Fruit fly (Drosophila melanogaster) whole organism, pupa: ENCODE measurements around the gene Kdm5.

Source experiments
- CG10348 ChIP-seq: fragments of 200-800 bp; sonication (Bioruptor generic); IDR thresholded peaks from 2 replicates; pipeline ENCODE4 v1.3.6; 2022; ENCODE audit warnings: missing biosample characterization, missing genetic modification characterization
- CG12605 ChIP-seq: fragments of 200-800 bp; sonication (Bioruptor generic); IDR thresholded peaks from 2 replicates; pipeline ENCODE4 v1.3.6; 2022; ENCODE audit warnings: missing biosample characterization, missing genetic modification characterization
- CG13204 ChIP-seq: fragments of 200-800 bp; sonication (Bioruptor generic); optimal IDR thresholded peaks from 2 replicates; lab custom pipeline; 2018; ENCODE audit warnings: missing biosample characterization, mild to moderate bottlenecking, missing genetic modification characterization, moderate library complexity
- CG14655 ChIP-seq: fragments of 200-800 bp; sonication (Bioruptor generic); optimal IDR thresholded peaks from 3 replicates; lab custom pipeline; 2017; ENCODE audit warnings: mild to moderate bottlenecking, missing biosample characterization, missing genetic modification reagents, missing genetic modification characterization
- CG15710 ChIP-seq: fragments of 200-800 bp; sonication (Bioruptor generic); optimal IDR thresholded peaks from 2 replicates; lab custom pipeline; 2018; ENCODE audit warnings: missing biosample characterization, mild to moderate bottlenecking, missing genetic modification characterization, moderate library complexity
- CG17806 ChIP-seq: fragments of 200-800 bp; sonication (Bioruptor generic); optimal IDR thresholded peaks from 2 replicates; lab custom pipeline; 2018; ENCODE audit warnings: missing biosample characterization, mild to moderate bottlenecking, missing genetic modification characterization, moderate library complexity
- CG32121 ChIP-seq: fragments of 200-800 bp; sonication (Bioruptor generic); IDR thresholded peaks from 2 replicates; pipeline ENCODE4 v1.3.6; 2022; ENCODE audit warnings: missing biosample characterization, missing genetic modification characterization
- CG34367 ChIP-seq: fragments of 200-800 bp; sonication (Bioruptor generic); optimal IDR thresholded peaks from 2 replicates; lab custom pipeline; 2018; ENCODE audit warnings: missing biosample characterization, mild to moderate bottlenecking, missing genetic modification characterization
- CG4496 ChIP-seq: fragments of 200-800 bp; sonication (Bioruptor generic); IDR thresholded peaks from 3 replicates; pipeline ENCODE4 v1.3.6; 2022; ENCODE audit warnings: missing biosample characterization, missing genetic modification characterization
- CG8159 ChIP-seq: fragments of 200-800 bp; sonication (Bioruptor generic); optimal IDR thresholded peaks from 3 replicates; lab custom pipeline; 2018; ENCODE audit warnings: missing biosample characterization, mild to moderate bottlenecking, missing genetic modification characterization, moderate library complexity
- CG8301 ChIP-seq: fragments of 200-800 bp; sonication (Bioruptor generic); optimal IDR thresholded peaks from 2 replicates; lab custom pipeline; 2018; ENCODE audit warnings: missing biosample characterization, mild to moderate bottlenecking, missing genetic modification characterization
- CG9948 ChIP-seq: fragments of 200-800 bp; sonication (Bioruptor generic); optimal IDR thresholded peaks from 2 replicates; lab custom pipeline; 2018; ENCODE audit warnings: missing biosample characterization, mild to moderate bottlenecking, missing genetic modification characterization, moderate library complexity
- D1 ChIP-seq: fragments of 200-800 bp; sonication (Bioruptor generic); optimal IDR thresholded peaks from 2 replicates; lab custom pipeline; 2018; ENCODE audit warnings: missing biosample characterization, mild to moderate bottlenecking, missing genetic modification characterization, moderate library complexity
- EcR ChIP-seq: fragments of 200-800 bp; sonication (Bioruptor generic); optimal IDR thresholded peaks from 3 replicates; lab custom pipeline; 2019; ENCODE audit warnings: missing biosample characterization, missing genetic modification characterization, mild to moderate bottlenecking, moderate library complexity, missing genetic modification reagents
- Ets98B ChIP-seq: fragments of 200-800 bp; sonication (Bioruptor generic); IDR thresholded peaks from 2 replicates; pipeline ENCODE4 v1.3.6; 2022; ENCODE audit warnings: missing biosample characterization, missing genetic modification characterization
- Pif1A ChIP-seq: fragments of 200-800 bp; sonication (Bioruptor generic); optimal IDR thresholded peaks from 3 replicates; lab custom pipeline; 2016; ENCODE audit warnings: missing biosample characterization, missing genetic modification characterization
- Pif1B ChIP-seq: fragments of 200-800 bp; sonication (Bioruptor generic); optimal IDR thresholded peaks from 3 replicates; lab custom pipeline; 2016; ENCODE audit warnings: missing biosample characterization, missing genetic modification characterization
- Snoo ChIP-seq: fragments of 200-800 bp; sonication (Bioruptor generic); optimal IDR thresholded peaks from 3 replicates; lab custom pipeline; 2017; ENCODE audit warnings: missing biosample characterization, mild to moderate bottlenecking, missing genetic modification characterization, inconsistent platforms
- fd96Ca ChIP-seq: fragments of 200-800 bp; sonication (Bioruptor generic); IDR thresholded peaks from 3 replicates; pipeline ENCODE4 v1.3.6; 2022; ENCODE audit warnings: missing biosample characterization, missing genetic modification characterization
- gl ChIP-seq: fragments of 200-800 bp; sonication (Bioruptor generic); optimal IDR thresholded peaks from 2 replicates; lab custom pipeline; 2018; ENCODE audit warnings: missing biosample characterization, mild to moderate bottlenecking, missing genetic modification characterization
- rn ChIP-seq: fragments of 200-800 bp; sonication (Bioruptor generic); IDR thresholded peaks from 2 replicates; pipeline ENCODE4 v1.3.6; 2022; ENCODE audit warnings: missing biosample characterization, missing genetic modification characterization

Kdm5 gene

DNA sequence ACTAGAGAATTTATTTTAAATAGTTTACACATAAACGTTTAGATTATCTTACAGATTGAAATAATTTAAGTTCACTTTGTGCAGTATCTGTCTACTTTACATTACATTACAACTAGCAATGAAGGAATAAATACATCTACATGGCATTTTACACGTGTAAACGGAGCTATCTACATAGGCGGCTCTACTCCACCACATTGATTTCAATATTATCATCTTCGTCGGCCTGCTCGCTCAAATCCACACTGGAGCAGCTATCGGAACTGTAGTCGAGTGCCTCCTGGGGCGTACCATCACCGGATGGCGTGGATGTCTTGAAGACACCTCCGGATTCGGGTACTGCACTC, 13.7 kb upstream of the Kdm5 start:
- TF ChIP-seq CG9948 (tag; lab: Kevin White, UChicago) (no peak), CG13204 (GFP tag; lab: Kevin White, UChicago) (no peak), gl (tag; lab: Kevin White, UChicago) (no peak), Ets98B (GFP tag; lab: Robert Waterston, UW) (no peak), rn (no peak), Pif1A (GFP tag; lab: Kevin White, UChicago) (no peak), CG32121 (GFP tag; lab: Robert Waterston, UW) (no peak), Snoo (no peak), CG15710 (tag; lab: Kevin White, UChicago) (no peak), EcR (GFP tag; lab: Kevin White, UChicago) (no peak), Pif1B (GFP tag; lab: Kevin White, UChicago) (no peak), D1 (no peak), CG17806 (no peak), CG34367 (no peak)

DNA sequence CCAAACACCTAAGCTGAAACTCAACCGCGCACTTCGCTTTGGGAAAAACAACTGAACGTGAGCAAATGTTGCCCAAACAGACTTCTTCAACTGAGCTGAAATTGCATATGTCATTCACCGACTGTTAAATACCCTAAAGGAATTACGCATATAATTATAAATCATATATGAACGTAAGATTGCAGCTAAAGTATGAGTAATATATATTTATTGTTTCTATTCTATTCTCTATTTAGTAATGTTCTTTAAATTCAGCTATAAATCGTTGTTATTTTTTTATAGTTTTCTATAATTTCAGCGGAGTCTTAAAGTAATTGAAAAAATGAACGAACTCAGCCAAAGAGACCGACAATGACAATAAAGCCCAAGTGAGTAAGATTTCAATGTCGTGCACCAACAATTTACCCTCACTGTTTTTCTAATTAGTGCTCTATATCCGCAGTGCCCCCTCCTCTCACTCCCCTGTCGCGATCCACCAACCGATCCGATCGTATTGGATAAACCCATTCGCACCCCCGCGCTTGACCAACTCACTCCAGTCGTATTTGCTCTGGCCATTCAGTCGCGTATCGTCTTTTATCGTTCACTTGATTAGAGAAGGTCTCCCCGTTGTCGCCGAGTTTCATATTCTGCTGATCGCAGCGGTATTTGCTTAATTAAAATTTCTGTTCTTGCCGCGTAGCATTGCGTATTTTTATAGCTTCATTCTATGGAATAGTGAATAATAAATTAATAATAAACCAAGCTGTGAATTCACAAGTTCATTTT, 13.2 kb upstream of the Kdm5 start, which contains the start of gene CG9098:
CG9098 (minus strand) TSS at position 36 of the 768 bp plus-strand sequence.
- TF ChIP-seq CG17806 = no peak
- TF ChIP-seq Ets98B (GFP tag; lab: Robert Waterston, UW) = no peak
- TF ChIP-seq Pif1B (GFP tag; lab: Kevin White, UChicago) = no peak
- TF ChIP-seq rn = no peak
- no peak for TF ChIP-seq CG4496 (GFP tag; lab: Robert Waterston, UW)
- no peak for TF ChIP-seq gl (tag; lab: Kevin White, UChicago)
- no peak for TF ChIP-seq CG14655 (GFP tag; lab: Kevin White, UChicago)

DNA sequence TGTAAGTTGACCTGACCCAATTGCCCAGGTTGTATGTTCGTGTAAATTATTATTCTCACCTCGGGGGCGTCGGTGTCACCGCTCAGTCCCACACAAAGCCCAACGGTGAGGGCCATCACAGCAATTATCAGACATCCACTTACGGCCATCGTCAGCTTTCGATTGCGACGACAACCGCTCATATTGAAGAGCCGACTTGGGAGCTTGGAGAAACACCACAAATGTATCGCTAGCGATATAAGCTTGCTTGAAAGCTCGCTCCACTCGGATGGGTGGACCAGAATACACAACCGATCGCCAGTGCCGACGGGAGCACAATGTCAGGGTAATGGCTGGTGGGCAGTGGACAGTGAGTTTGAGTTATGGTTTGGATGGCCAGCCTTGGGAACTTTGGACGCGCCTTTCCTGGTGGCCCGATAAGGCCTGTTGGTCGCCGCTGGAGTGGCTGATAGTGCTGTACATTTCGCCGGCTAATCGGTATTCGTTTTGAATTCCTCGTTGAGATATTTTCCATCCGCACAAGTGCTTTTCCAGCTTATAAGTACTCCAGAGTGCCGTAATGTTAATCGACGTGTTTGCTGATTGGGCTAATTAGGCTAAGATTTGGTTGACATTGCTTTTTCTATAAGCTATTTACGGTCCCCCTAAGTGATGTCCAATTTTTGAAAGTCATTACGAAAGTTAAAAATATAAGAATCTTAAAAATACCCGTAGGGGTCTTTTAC, 7.4 kb upstream of the Kdm5 start, which contains the start of gene Gal:
Gal (minus strand) TSS at position 320 of the 725 bp plus-strand sequence.
- no peak for TF ChIP-seq EcR (GFP tag; lab: Kevin White, UChicago)
- TF ChIP-seq CG8159 (tag; lab: Kevin White, UChicago) = peak; percentile 64
- TF ChIP-seq Ets98B (GFP tag; lab: Robert Waterston, UW) = peak; percentile 9; the same call in 1 of the 2 replicates
- TF ChIP-seq rn = no peak
- 0 out of 3 replicates have a peak, but pooled peaks have one; percentile 31 for TF ChIP-seq fd96Ca
- TF ChIP-seq Snoo = no peak

dm6 chr2L:6000065-6000464, 764 bp upstream of the Kdm5 start, which contains the start of gene Tsp26A:
Gene Tsp26A, plus strand, starts transcription at chr2L:6000228.
- TF ChIP-seq CG8159 (tag; lab: Kevin White, UChicago) (no peak), fd96Ca (no peak), Ets98B (GFP tag; lab: Robert Waterston, UW) (no peak), Pif1A (GFP tag; lab: Kevin White, UChicago) (no peak), CG12605 (GFP tag; lab: Robert Waterston, UW) (no peak), CG32121 (GFP tag; lab: Robert Waterston, UW) (no peak), Snoo (no peak), CG17806 (no peak), CG13204 (GFP tag; lab: Kevin White, UChicago) (no peak), CG10348 (GFP tag; lab: Robert Waterston, UW) (no peak), D1 (no peak), CG14655 (GFP tag; lab: Kevin White, UChicago) (no peak), Pif1B (GFP tag; lab: Kevin White, UChicago) (no peak), rn (no peak), EcR (GFP tag; lab: Kevin White, UChicago) (no peak), CG8301 (tag; lab: Kevin White, UChicago) (no peak), CG34367 (no peak)

DNA sequence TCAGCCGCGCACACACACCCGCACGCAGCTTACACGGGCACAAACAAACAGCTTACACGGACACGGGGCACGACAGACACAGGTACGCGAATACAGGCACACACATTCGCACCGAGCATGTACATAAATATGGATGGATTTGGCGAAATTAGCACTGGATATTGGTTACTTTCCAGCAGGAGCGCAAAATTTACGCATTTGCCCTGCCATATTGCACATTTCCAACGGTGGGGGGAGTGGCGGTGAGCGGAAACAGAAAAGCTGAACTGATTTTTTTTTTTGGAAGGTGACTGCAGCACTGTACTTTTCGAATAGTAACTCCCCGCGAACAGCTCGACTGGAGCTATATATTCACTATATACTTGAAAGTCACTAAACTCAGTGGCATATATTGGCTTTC, 918 bp downstream of the Kdm5 start:
- no peak for TF ChIP-seq CG10348 (GFP tag; lab: Robert Waterston, UW)
- TF ChIP-seq CG8159 (tag; lab: Kevin White, UChicago) = no peak
- no peak for TF ChIP-seq CG15710 (tag; lab: Kevin White, UChicago)
- no peak for TF ChIP-seq gl (tag; lab: Kevin White, UChicago)
- TF ChIP-seq Ets98B (GFP tag; lab: Robert Waterston, UW) = no peak
- TF ChIP-seq rn = no peak
- no peak for TF ChIP-seq CG34367
- 0 out of 3 replicates have a peak, but pooled peaks have one; percentile 3 for TF ChIP-seq CG4496 (GFP tag; lab: Robert Waterston, UW)
- no peak for TF ChIP-seq Pif1A (GFP tag; lab: Kevin White, UChicago)

DNA sequence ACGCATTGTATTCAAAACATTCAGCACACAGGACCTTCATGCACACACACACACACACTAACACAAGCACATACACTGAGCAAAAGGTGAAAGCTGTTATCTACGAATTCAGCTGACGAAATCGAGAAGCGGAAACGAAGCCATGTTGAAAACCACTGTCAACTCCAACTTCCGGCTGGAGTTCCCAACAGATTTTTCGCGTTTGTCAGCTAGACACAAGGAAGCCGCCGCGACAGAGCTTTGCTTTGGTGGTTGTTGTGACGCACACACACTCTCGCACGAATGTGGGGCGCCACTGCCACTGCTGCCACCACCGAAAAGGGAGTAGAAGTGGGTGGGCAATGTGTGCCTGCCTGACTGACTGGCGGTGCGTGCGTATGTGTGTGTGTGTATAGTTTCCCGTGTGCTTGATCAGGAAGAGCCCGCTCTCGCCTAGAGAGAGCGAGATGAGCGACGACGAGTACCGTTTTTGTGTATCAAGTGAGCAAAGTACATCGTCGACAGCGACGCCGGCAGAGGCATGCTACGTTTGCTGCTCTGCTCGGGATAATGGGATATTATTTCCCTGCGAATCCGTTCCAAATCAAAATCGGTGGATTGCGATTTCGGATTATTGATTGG, 1.6 kb downstream of the Kdm5 start:
- TF ChIP-seq CG4496 (GFP tag; lab: Robert Waterston, UW) = peak; percentile 10; the same call in 2 of the 3 replicates
- no peak for TF ChIP-seq CG10348 (GFP tag; lab: Robert Waterston, UW)
- peak; percentile 10 for TF ChIP-seq CG13204 (GFP tag; lab: Kevin White, UChicago)
- TF ChIP-seq EcR (GFP tag; lab: Kevin White, UChicago) = no peak
- TF ChIP-seq CG8301 (tag; lab: Kevin White, UChicago) = no peak
- no peak for TF ChIP-seq CG17806
- TF ChIP-seq Pif1A (GFP tag; lab: Kevin White, UChicago) = no peak
- no peak for TF ChIP-seq fd96Ca
- TF ChIP-seq CG15710 (tag; lab: Kevin White, UChicago) = peak; percentile 39
- TF ChIP-seq CG12605 (GFP tag; lab: Robert Waterston, UW) = no peak
- no peak for TF ChIP-seq CG14655 (GFP tag; lab: Kevin White, UChicago)
- TF ChIP-seq D1 = no peak
- peak; percentile 31 for TF ChIP-seq Snoo
- peak; percentile 34 for TF ChIP-seq gl (tag; lab: Kevin White, UChicago)
- TF ChIP-seq Ets98B (GFP tag; lab: Robert Waterston, UW) = no peak
- no peak for TF ChIP-seq CG32121 (GFP tag; lab: Robert Waterston, UW)
- peak; percentile 15 for TF ChIP-seq CG34367
- no peak for TF ChIP-seq Pif1B (GFP tag; lab: Kevin White, UChicago)
- TF ChIP-seq CG8159 (tag; lab: Kevin White, UChicago) = peak; percentile 6
- no peak for TF ChIP-seq rn
- TF ChIP-seq CG9948 (tag; lab: Kevin White, UChicago) = no peak
